Worm (Caenorhabditis elegans) whole organism, L4/young adult: ENCODE results near the gene C51E3.9.
A peak's percentile ranks its signal among the peaks of the same experiment; 100 is the strongest.

Experiments
- W03F9.2 ChIP-seq: fragments of 150-350 bp; optimal IDR thresholded peaks from 2 replicates; lab custom pipeline; 2014; ENCODE audit warnings: missing biosample characterization, missing genetic modification characterization
- him-1 ChIP-seq: sonication (generic microtip); optimal IDR thresholded peaks from 2 replicates; lab custom pipeline; 2016; ENCODE audit warnings: missing genotype, missing genetic modification reagents, missing genetic modification characterization, missing compliant biosample characterization

- peak; percentile 93 for TF ChIP-seq him-1 (tag; lab: Kevin White, UChicago)
- TF ChIP-seq W03F9.2, result no peak
Measured at ce11 chrV:10168870-10169269, 23.1 kb downstream of the C51E3.9 start.
